Worm (Caenorhabditis elegans) whole organism, young adult: ENCODE measurements around the gene degl-2.
A peak's percentile ranks its signal among the peaks of the same experiment; 100 is the strongest.

Experiments used
- B0019.2 ChIP-seq: fragments of 200-800 bp; sonication (Bioruptor generic); conservative IDR thresholded peaks from 2 replicates; pipeline ENCODE4 v1.3.6; 2022; ENCODE audit warnings: missing genetic modification reagents, missing genetic modification characterization, missing compliant biosample characterization
- B0336.3 ChIP-seq: fragments of 200-800 bp; sonication (Bioruptor generic); IDR thresholded peaks from 2 replicates; pipeline ENCODE4 v1.3.6; 2022; ENCODE audit warnings: missing genetic modification characterization, missing compliant biosample characterization
- D2030.7 ChIP-seq: fragments of 200-800 bp; sonication (Bioruptor generic); IDR thresholded peaks from 2 replicates; pipeline ENCODE4 v1.3.6; 2022; ENCODE audit warnings: missing genetic modification reagents, missing genetic modification characterization, missing compliant biosample characterization
- F22D6.2 ChIP-seq: sonication (generic microtip); optimal IDR thresholded peaks from 2 replicates; lab custom pipeline; 2016; ENCODE audit warnings: mild to moderate bottlenecking, missing genetic modification characterization, missing compliant biosample characterization
- F39B2.1 ChIP-seq: fragments of 200-800 bp; sonication (Bioruptor generic); IDR thresholded peaks from 2 replicates; pipeline ENCODE4 v1.3.6; 2022; ENCODE audit warnings: missing genetic modification reagents, missing genetic modification characterization, missing compliant biosample characterization
- F49E8.2 ChIP-seq: sonication (generic microtip); optimal IDR thresholded peaks from 3 replicates; lab custom pipeline; 2017; ENCODE audit warnings: missing genetic modification characterization, mild to moderate bottlenecking, missing compliant biosample characterization, antibody characterized with exemption, moderate library complexity; ENCODE audit not compliant: insufficient read depth
- F52B5.7 ChIP-seq: sonication (generic microtip); optimal IDR thresholded peaks from 2 replicates; lab custom pipeline; 2016; ENCODE audit warnings: mild to moderate bottlenecking, missing genetic modification characterization, missing compliant biosample characterization
- F57A8.1 ChIP-seq: fragments of 200-800 bp; sonication (Bioruptor generic); optimal IDR thresholded peaks from 2 replicates; lab custom pipeline; 2018; ENCODE audit warnings: mild to moderate bottlenecking, missing genetic modification characterization, moderate library complexity, missing compliant biosample characterization
- K12H6.12 ChIP-seq: fragments of 200-800 bp; sonication (Bioruptor generic); optimal IDR thresholded peaks from 2 replicates; lab custom pipeline; 2018; ENCODE audit warnings: mild to moderate bottlenecking, missing genetic modification characterization, missing compliant biosample characterization
- T07F8.4 ChIP-seq: sonication (generic microtip); optimal IDR thresholded peaks from 2 replicates; lab custom pipeline; 2016; ENCODE audit warnings: mild to moderate bottlenecking, missing genetic modification characterization, moderate library complexity, missing compliant biosample characterization
- Y53G8AR.9 ChIP-seq: fragments of 200-800 bp; sonication (Bioruptor generic); conservative IDR thresholded peaks from 2 replicates; pipeline ENCODE4 v1.3.6; 2022; ENCODE audit warnings: missing genetic modification reagents, missing genetic modification characterization, missing compliant biosample characterization
- Y95B8A.8 ChIP-seq: fragments of 200-800 bp; sonication (Bioruptor generic); IDR thresholded peaks from 2 replicates; pipeline ENCODE4 v1.3.6; 2022; ENCODE audit warnings: missing genetic modification reagents, missing genetic modification characterization, missing compliant biosample characterization
- ZK185.1 ChIP-seq: sonication (generic microtip); optimal IDR thresholded peaks from 2 replicates; lab custom pipeline; 2016; ENCODE audit warnings: mild to moderate bottlenecking, missing genetic modification characterization, missing compliant biosample characterization; ENCODE audit not compliant: poor library complexity, severe bottlenecking
- aptf-2 ChIP-seq: fragments of 200-800 bp; sonication (Bioruptor generic); conservative IDR thresholded peaks from 2 replicates; pipeline ENCODE4 v1.3.6; 2022; ENCODE audit warnings: missing genetic modification reagents, missing genetic modification characterization, missing compliant biosample characterization
- cebp-2 ChIP-seq: fragments of 200-800 bp; sonication (Bioruptor generic); IDR thresholded peaks from 2 replicates; pipeline ENCODE4 v1.3.6; 2022; ENCODE audit warnings: missing genetic modification characterization, missing compliant biosample characterization
- ceh-58 ChIP-seq: fragments of 200-800 bp; sonication (Bioruptor generic); IDR thresholded peaks from 2 replicates; pipeline ENCODE4 v1.3.6; 2022; ENCODE audit warnings: missing genetic modification characterization, missing compliant biosample characterization
- dox-1 ChIP-seq: fragments of 200-800 bp; sonication (Bioruptor generic); IDR thresholded peaks from 2 replicates; pipeline ENCODE4 v1.3.6; 2022; ENCODE audit warnings: missing genetic modification reagents, missing genetic modification characterization, missing compliant biosample characterization
- egl-18 ChIP-seq: fragments of 200-800 bp; sonication (Bioruptor generic); IDR thresholded peaks from 2 replicates; pipeline ENCODE4 v1.3.6; 2022; ENCODE audit warnings: missing genetic modification reagents, missing genetic modification characterization, missing compliant biosample characterization
- egl-44 ChIP-seq: fragments of 200-800 bp; sonication (Bioruptor generic); IDR thresholded peaks from 2 replicates; pipeline ENCODE4 v1.3.6; 2022; ENCODE audit warnings: missing genetic modification reagents, missing genetic modification characterization, missing compliant biosample characterization
- ekl-4 ChIP-seq: fragments of 200-800 bp; sonication (Bioruptor generic); IDR thresholded peaks from 2 replicates; pipeline ENCODE4 v1.3.6; 2022; ENCODE audit warnings: missing genetic modification reagents, missing genetic modification characterization, missing compliant biosample characterization
- fkh-3 ChIP-seq: sonication (generic microtip); optimal IDR thresholded peaks from 2 replicates; lab custom pipeline; 2016; ENCODE audit warnings: mild to moderate bottlenecking, missing genetic modification characterization, missing compliant biosample characterization
- hmg-20 ChIP-seq: fragments of 200-800 bp; sonication (Bioruptor generic); IDR thresholded peaks from 2 replicates; pipeline ENCODE4 v1.3.6; 2022; ENCODE audit warnings: missing genetic modification reagents, missing genetic modification characterization, missing compliant biosample characterization
- hrde-1 ChIP-seq: sonication (generic microtip); optimal IDR thresholded peaks from 2 replicates; lab custom pipeline; 2016; ENCODE audit warnings: missing genetic modification characterization, mild to moderate bottlenecking, missing compliant biosample characterization, moderate library complexity, missing genotype, missing genetic modification reagents, borderline replicate concordance
- lag-1 ChIP-seq: fragments of 200-800 bp; sonication (Bioruptor generic); IDR thresholded peaks from 2 replicates; pipeline ENCODE4 v1.3.6; 2022; ENCODE audit warnings: missing genetic modification reagents, missing genetic modification characterization, missing compliant biosample characterization
- let-526 ChIP-seq: fragments of 200-800 bp; sonication (Bioruptor generic); IDR thresholded peaks from 2 replicates; pipeline ENCODE4 v1.3.6; 2022; ENCODE audit warnings: missing genetic modification reagents, missing genetic modification characterization, missing compliant biosample characterization
- lin-26 ChIP-seq: fragments of 200-800 bp; sonication (Bioruptor generic); IDR thresholded peaks from 2 replicates; pipeline ENCODE4 v1.3.6; 2022; ENCODE audit warnings: missing genetic modification reagents, missing genetic modification characterization, missing compliant biosample characterization
- lin-40 ChIP-seq: sonication (generic microtip); optimal IDR thresholded peaks from 2 replicates; lab custom pipeline; 2016; ENCODE audit warnings: missing genetic modification characterization, mild to moderate bottlenecking, missing compliant biosample characterization, missing genotype, missing genetic modification reagents
- lsl-1 ChIP-seq: fragments of 200-800 bp; sonication (Bioruptor generic); optimal IDR thresholded peaks from 2 replicates; lab custom pipeline; 2018; ENCODE audit warnings: mild to moderate bottlenecking, missing genetic modification characterization, moderate library complexity, missing compliant biosample characterization
- madf-3 ChIP-seq: fragments of 200-800 bp; sonication (Bioruptor generic); IDR thresholded peaks from 2 replicates; pipeline ENCODE4 v1.3.6; 2022; ENCODE audit warnings: missing genetic modification reagents, missing genetic modification characterization, missing compliant biosample characterization
- mcd-1 ChIP-seq: fragments of 200-800 bp; sonication (Bioruptor generic); IDR thresholded peaks from 2 replicates; pipeline ENCODE4 v1.3.6; 2022; ENCODE audit warnings: missing genetic modification reagents, missing genetic modification characterization, missing compliant biosample characterization
- nhr-120 ChIP-seq: fragments of 200-800 bp; sonication (Bioruptor generic); IDR thresholded peaks from 2 replicates; pipeline ENCODE4 v1.3.6; 2022; ENCODE audit warnings: missing genetic modification characterization, missing compliant biosample characterization
- nhr-179 ChIP-seq: sonication (generic microtip); optimal IDR thresholded peaks from 2 replicates; lab custom pipeline; 2016; ENCODE audit warnings: mild to moderate bottlenecking, missing genetic modification characterization, missing compliant biosample characterization
- nhr-90 ChIP-seq: sonication (generic microtip); optimal IDR thresholded peaks from 2 replicates; lab custom pipeline; 2016; ENCODE audit warnings: missing genotype, mild to moderate bottlenecking, missing genetic modification characterization, missing compliant biosample characterization
- pbrm-1 ChIP-seq: fragments of 200-800 bp; sonication (Bioruptor generic); IDR thresholded peaks from 2 replicates; pipeline ENCODE4 v1.3.6; 2022; ENCODE audit warnings: missing genetic modification reagents, missing genetic modification characterization, missing compliant biosample characterization
- repo-1 ChIP-seq: sonication (generic microtip); optimal IDR thresholded peaks from 2 replicates; lab custom pipeline; 2017; ENCODE audit warnings: mild to moderate bottlenecking, missing genetic modification characterization, missing compliant biosample characterization
- sea-2 ChIP-seq: fragments of 200-800 bp; sonication (Bioruptor generic); IDR thresholded peaks from 2 replicates; pipeline ENCODE4 v1.3.6; 2022; ENCODE audit warnings: missing genetic modification characterization, missing compliant biosample characterization
- snpc-1.1 ChIP-seq: sonication (generic microtip); optimal IDR thresholded peaks from 2 replicates; lab custom pipeline; 2017; ENCODE audit warnings: missing genetic modification characterization, mild to moderate bottlenecking, missing compliant biosample characterization, antibody characterized with exemption, moderate library complexity, missing genotype, missing genetic modification reagents; ENCODE audit not compliant: insufficient read depth
- somi-1 ChIP-seq: fragments of 200-800 bp; sonication (Bioruptor generic); optimal IDR thresholded peaks from 2 replicates; lab custom pipeline; 2018; ENCODE audit warnings: mild to moderate bottlenecking, missing genetic modification characterization, missing compliant biosample characterization
- sptf-2 ChIP-seq: fragments of 200-800 bp; sonication (Bioruptor generic); optimal IDR thresholded peaks from 2 replicates; lab custom pipeline; 2018; ENCODE audit warnings: mild to moderate bottlenecking, missing genetic modification characterization, missing compliant biosample characterization
- tbp1 ChIP-seq: fragments of 200-800 bp; sonication (Bioruptor generic); optimal IDR thresholded peaks from 2 replicates; lab custom pipeline; 2018; ENCODE audit warnings: mild to moderate bottlenecking, missing genetic modification characterization, missing compliant biosample characterization
- tbx-9 ChIP-seq: sonication (generic microtip); optimal IDR thresholded peaks from 2 replicates; lab custom pipeline; 2016; ENCODE audit warnings: borderline replicate concordance, missing genetic modification characterization, inconsistent platforms, missing compliant biosample characterization
- tlf-1 ChIP-seq: fragments of 200-800 bp; sonication (Bioruptor generic); optimal IDR thresholded peaks from 2 replicates; lab custom pipeline; 2018; ENCODE audit warnings: mild to moderate bottlenecking, missing genetic modification characterization, missing compliant biosample characterization
- ztf-18 ChIP-seq: sonication (generic microtip); optimal IDR thresholded peaks from 2 replicates; lab custom pipeline; 2016; ENCODE audit warnings: missing genotype, mild to moderate bottlenecking, missing genetic modification characterization, missing compliant biosample characterization
- ztf-25 ChIP-seq: fragments of 200-800 bp; sonication (Bioruptor generic); IDR thresholded peaks from 2 replicates; pipeline ENCODE4 v1.3.6; 2022; ENCODE audit warnings: missing genetic modification reagents, missing genetic modification characterization, missing compliant biosample characterization
- ztf-26 ChIP-seq: sonication (generic microtip); optimal IDR thresholded peaks from 2 replicates; lab custom pipeline; 2017; ENCODE audit warnings: missing genetic modification characterization, missing compliant biosample characterization
- ztf-28 ChIP-seq: fragments of 200-800 bp; sonication (Bioruptor generic); IDR thresholded peaks from 2 replicates; pipeline ENCODE4 v1.3.6; 2022; ENCODE audit warnings: missing genetic modification reagents, missing genetic modification characterization, missing compliant biosample characterization
- ztf-3 ChIP-seq: fragments of 200-800 bp; sonication (Bioruptor generic); optimal IDR thresholded peaks from 2 replicates; lab custom pipeline; 2018; ENCODE audit warnings: mild to moderate bottlenecking, missing genetic modification characterization, missing compliant biosample characterization
- ztf-6 ChIP-seq: fragments of 200-800 bp; sonication (Bioruptor generic); IDR thresholded peaks from 2 replicates; pipeline ENCODE4 v1.3.6; 2022; ENCODE audit warnings: missing genetic modification reagents, missing genetic modification characterization, missing compliant biosample characterization

degl-2 gene

ce11 chrIV:9677226-9677992 is 34.1 kb downstream of the degl-2 start (continued):
- no peak for TF ChIP-seq hmg-20 (GFP tag; lab: Robert Waterston, UW)
- no peak for TF ChIP-seq B0019.2 (GFP tag; lab: Robert Waterston, UW)
- TF ChIP-seq pbrm-1 (GFP tag; lab: Robert Waterston, UW) = no peak
- no peak for TF ChIP-seq repo-1 (tag; lab: Kevin White, UChicago)
- no peak for TF ChIP-seq ztf-25 (GFP tag; lab: Robert Waterston, UW)
- no peak for TF ChIP-seq sptf-2 (GFP tag; lab: Kevin White, UChicago)
- no peak for TF ChIP-seq T07F8.4 (tag; lab: Kevin White, UChicago)
- TF ChIP-seq nhr-90 (tag; lab: Kevin White, UChicago) = no peak
- TF ChIP-seq K12H6.12 = peak; percentile 29
- TF ChIP-seq tbx-9 (tag; lab: Kevin White, UChicago) = no peak
- TF ChIP-seq ztf-6 (GFP tag; lab: Robert Waterston, UW) = no peak
- TF ChIP-seq lin-40 (tag; lab: Kevin White, UChicago) = peak; percentile 80
- TF ChIP-seq mcd-1 (GFP tag; lab: Robert Waterston, UW) = no peak
- TF ChIP-seq madf-3 = no peak
- no peak for TF ChIP-seq ztf-18 (tag; lab: Kevin White, UChicago)
- TF ChIP-seq tlf-1 = no peak
- no peak for TF ChIP-seq lin-26
- TF ChIP-seq D2030.7 (GFP tag; lab: Robert Waterston, UW) = no peak
- no peak for TF ChIP-seq ztf-3 (GFP tag; lab: Kevin White, UChicago)
- no peak for TF ChIP-seq Y95B8A.8 (GFP tag; lab: Robert Waterston, UW)
- no peak for TF ChIP-seq hrde-1 (tag; lab: Kevin White, UChicago)
- TF ChIP-seq tbp1 (GFP tag; lab: Kevin White, UChicago) = no peak
- TF ChIP-seq egl-44 (GFP tag; lab: Robert Waterston, UW) = 0 out of 2 replicates have a peak, but pooled peaks have one; percentile 35
- TF ChIP-seq cebp-2 (GFP tag; lab: Robert Waterston, UW) = no peak
- no peak for TF ChIP-seq lag-1
- TF ChIP-seq F39B2.1 (GFP tag; lab: Robert Waterston, UW) = no peak
- TF ChIP-seq aptf-2 (GFP tag; lab: Robert Waterston, UW) = no peak
- no peak for TF ChIP-seq F57A8.1 (GFP tag; lab: Kevin White, UChicago)
- no peak for TF ChIP-seq ekl-4
- no peak for TF ChIP-seq egl-18 (GFP tag; lab: Robert Waterston, UW)
- no peak for TF ChIP-seq Y53G8AR.9 (GFP tag; lab: Robert Waterston, UW)
- no peak for TF ChIP-seq let-526 (GFP tag; lab: Robert Waterston, UW)
- TF ChIP-seq B0336.3 (GFP tag; lab: Robert Waterston, UW) = no peak
- TF ChIP-seq snpc-1.1 = no peak
- TF ChIP-seq ZK185.1 = no peak
- no peak for TF ChIP-seq fkh-3
- TF ChIP-seq lsl-1 = no peak
- TF ChIP-seq dox-1 = 0 out of 2 replicates have a peak, but pooled peaks have one; percentile 7
- no peak for TF ChIP-seq ceh-58 (GFP tag; lab: Robert Waterston, UW)
- TF ChIP-seq sea-2 (GFP tag; lab: Robert Waterston, UW) = no peak
- TF ChIP-seq nhr-179 (tag; lab: Kevin White, UChicago) = no peak
- TF ChIP-seq ztf-28 (GFP tag; lab: Robert Waterston, UW) = no peak
- no peak for TF ChIP-seq F49E8.2 (tag; lab: Kevin White, UChicago)
- no peak for TF ChIP-seq F22D6.2 (tag; lab: Kevin White, UChicago)
- no peak for TF ChIP-seq nhr-120 (GFP tag; lab: Robert Waterston, UW)
- TF ChIP-seq ztf-26 = no peak
- TF ChIP-seq somi-1 = peak; percentile 83
- TF ChIP-seq F52B5.7 (tag; lab: Kevin White, UChicago) = no peak
